Worm (Caenorhabditis elegans): ENCODE results near the gene ncr-1.
A peak's percentile ranks its signal among the peaks of the same experiment; 100 is the strongest.

The ncr-1 gene

DNA sequence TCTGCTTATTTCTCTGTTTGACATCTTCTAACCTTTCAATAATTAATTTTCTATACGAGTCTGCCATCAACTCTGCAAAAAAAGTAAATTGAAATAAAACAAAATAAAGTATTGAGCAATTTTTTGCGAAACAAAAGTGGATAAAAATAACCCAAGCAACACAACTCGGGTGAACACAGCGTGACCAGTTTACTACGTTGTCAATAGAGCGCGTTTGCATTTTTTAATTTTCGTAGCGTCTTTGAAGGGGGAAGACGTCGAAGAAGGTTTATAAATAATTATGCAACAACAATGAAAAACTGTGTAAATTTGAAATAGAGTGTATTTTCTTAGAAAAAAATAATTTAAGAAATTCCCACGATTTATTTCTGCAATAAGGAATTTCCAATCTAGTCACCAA lies 26.3 kb downstream of the ncr-1 start, which contains the start of gene atg-16.1 (continued):
- peak; percentile 60 for TF ChIP-seq blmp-1 (tag; optimal IDR thresholded peaks at IDR 0.05)
- peak; percentile 87 for TF ChIP-seq mep-1 (tag; optimal IDR thresholded peaks at IDR 0.05)
- no peak for TF ChIP-seq nhr-84 (tag; optimal IDR thresholded peaks at IDR 0.05)
- peak; percentile 67 for TF ChIP-seq swsn-7 (tag; optimal IDR thresholded peaks at IDR 0.05)
- TF ChIP-seq ceh-88 (GFP tag; IDR thresholded peaks at IDR 0.05), result no peak
- peak in 2 of 3 experiments; percentile 21 to 52 for TF ChIP-seq ceh-82 (tag; optimal IDR thresholded peaks at IDR 0.05)
- TF ChIP-seq nhr-20 (tag; optimal IDR thresholded peaks at IDR 0.05), result peak; percentile 70
- TF ChIP-seq hlh-17 (GFP tag; optimal IDR thresholded peaks at IDR 0.05; ENCODE audit: borderline replicate concordance), result no peak
- no peak for TF ChIP-seq ces-1 (GFP tag; optimal IDR thresholded peaks at IDR 0.05)
- no peak for TF ChIP-seq fkh-10 (GFP tag; optimal IDR thresholded peaks at IDR 0.05)
- no peak for TF ChIP-seq C04F5.9 (tag; optimal IDR thresholded peaks at IDR 0.05)
- TF ChIP-seq fkh-4 (tag; optimal IDR thresholded peaks at IDR 0.05; ENCODE audit: borderline replicate concordance), result no peak
- TF ChIP-seq nhr-11 (tag; optimal IDR thresholded peaks at IDR 0.05), result no peak
- peak; percentile 25 for TF ChIP-seq rnt-1 (tag; optimal IDR thresholded peaks at IDR 0.05)
- TF ChIP-seq lin-13 (GFP tag; optimal IDR thresholded peaks at IDR 0.05), result peak; percentile 36
- no peak for TF ChIP-seq isw-1 (GFP tag; IDR thresholded peaks at IDR 0.05)
- TF ChIP-seq elt-3 (tag; optimal IDR thresholded peaks at IDR 0.05), result peak in 1 of 6 experiments; percentile 35
- TF ChIP-seq fos-1 (tag; optimal IDR thresholded peaks at IDR 0.05), result no peak
- TF ChIP-seq pax-3 (tag; optimal IDR thresholded peaks at IDR 0.05), result no peak
- TF ChIP-seq efl-1 (optimal IDR thresholded peaks at IDR 0.05), result peak; percentile 32 to 45
- peak; percentile 25 to 94 for TF ChIP-seq efl-1 (GFP tag; optimal IDR thresholded peaks at IDR 0.05 in 1 of 2)
- no peak for TF ChIP-seq unc-98 (GFP tag; IDR thresholded peaks at IDR 0.05)
- TF ChIP-seq sup-37 (GFP tag; optimal IDR thresholded peaks at IDR 0.05), result no peak
- TF ChIP-seq unc-30 (tag; optimal IDR thresholded peaks at IDR 0.05), result no peak
- TF ChIP-seq C16A3.4 (tag; optimal IDR thresholded peaks at IDR 0.05), result peak; percentile 69
- TF ChIP-seq fkh-8 (tag; optimal IDR thresholded peaks at IDR 0.05), result peak; percentile 41
- no peak for TF ChIP-seq ztf-4 (tag; optimal IDR thresholded peaks at IDR 0.05)
- TF ChIP-seq efl-3 (GFP tag; optimal IDR thresholded peaks at IDR 0.05), result no peak
- no peak for TF ChIP-seq egl-13 (tag; optimal IDR thresholded peaks at IDR 0.05)
- TF ChIP-seq ceh-90 (tag; optimal IDR thresholded peaks at IDR 0.05), result no peak
- TF ChIP-seq nhr-12 (tag; optimal IDR thresholded peaks at IDR 0.05), result no peak
- TF ChIP-seq mdl-1 (tag; optimal IDR thresholded peaks at IDR 0.05), result peak in 1 of 2 experiments; percentile 57
- peak; percentile 66 for TF ChIP-seq nhr-47 (tag; optimal IDR thresholded peaks at IDR 0.05)
- TF ChIP-seq nhr-71 (tag; optimal IDR thresholded peaks at IDR 0.05), result peak; percentile 73
- TF ChIP-seq pag-3 (tag; optimal IDR thresholded peaks at IDR 0.05; ENCODE audit: borderline replicate concordance, insufficient read depth), result no peak
- no peak for TF ChIP-seq unc-86 (tag; optimal IDR thresholded peaks at IDR 0.05)
- TF ChIP-seq aha-1 (tag; optimal IDR thresholded peaks at IDR 0.05), result no peak
- TF ChIP-seq hlh-4 (tag; optimal IDR thresholded peaks at IDR 0.05), result no peak
- peak; percentile 37 for TF ChIP-seq nhr-77 (tag; optimal IDR thresholded peaks at IDR 0.05)
- TF ChIP-seq jun-1 (tag; optimal IDR thresholded peaks at IDR 0.05), result peak; percentile 2
- TF ChIP-seq skn-1 (tag; optimal IDR thresholded peaks at IDR 0.05), result peak; percentile 73
- TF ChIP-seq nhr-85 (tag), result no peak
- TF ChIP-seq tlp-1 (tag; optimal IDR thresholded peaks at IDR 0.05), result no peak
- TF ChIP-seq nhr-76 (tag; optimal IDR thresholded peaks at IDR 0.05), result no peak
- TF ChIP-seq lin-35 (GFP tag; optimal IDR thresholded peaks at IDR 0.05), result peak; percentile 43 to 67
- no peak for TF ChIP-seq ets-5 (GFP tag; IDR thresholded peaks at IDR 0.05)
- TF ChIP-seq lsy-2 (tag; optimal IDR thresholded peaks at IDR 0.05), result peak; percentile 45 to 71
- TF ChIP-seq sptf-1 (tag; optimal IDR thresholded peaks at IDR 0.05), result no peak
- TF ChIP-seq ceh-63 (GFP tag; optimal IDR thresholded peaks at IDR 0.05), result no peak
- TF ChIP-seq elt-2 (tag; optimal IDR thresholded peaks at IDR 0.05), result no peak
- TF ChIP-seq mef-2 (tag; optimal IDR thresholded peaks at IDR 0.05), result no peak
- TF ChIP-seq tbx-2 (tag; optimal IDR thresholded peaks at IDR 0.05), result peak; percentile 47
- TF ChIP-seq dsc-1 (tag; optimal IDR thresholded peaks at IDR 0.05), result peak; percentile 56
- TF ChIP-seq F16B12.6 (tag; optimal IDR thresholded peaks at IDR 0.05), result peak; percentile 34
- TF ChIP-seq nhr-237 (tag; optimal IDR thresholded peaks at IDR 0.05), result no peak
